Worm (Caenorhabditis elegans) whole organism, late embryonic: ENCODE results near the gene T28C6.10.

Experiments used
- dmd-4 ChIP-seq: sonication (generic microtip); optimal IDR thresholded peaks from 2 replicates; lab custom pipeline; 2016; ENCODE audit warnings: borderline replicate concordance, missing genetic modification characterization, missing compliant biosample characterization
- fkh-10 ChIP-seq: fragments of 150-350 bp; optimal IDR thresholded peaks from 2 replicates; lab custom pipeline; 2014; ENCODE audit warnings: missing biosample characterization, missing genetic modification reagents, missing genetic modification characterization
- hlh-8 ChIP-seq: sonication (generic microtip); optimal IDR thresholded peaks from 2 replicates; lab custom pipeline; 2016; ENCODE audit warnings: missing genotype, missing genetic modification characterization, missing compliant biosample characterization
- nhr-232 ChIP-seq: sonication (generic microtip); optimal IDR thresholded peaks from 2 replicates; lab custom pipeline; 2016; ENCODE audit warnings: missing genetic modification characterization, missing compliant biosample characterization
- zip-5 ChIP-seq: sonication (generic microtip); optimal IDR thresholded peaks from 2 replicates; lab custom pipeline; 2016; ENCODE audit warnings: missing genetic modification characterization, missing compliant biosample characterization

ce11 chrIV:8847918-8848317 lies 30.2 kb downstream of the T28C6.10 start, which contains the start of gene col-118:
- TF ChIP-seq nhr-232 (tag; lab: Kevin White, UChicago) (no peak), fkh-10 (GFP tag; lab: Kevin White, UChicago) (no peak), hlh-8 (tag; lab: Kevin White, UChicago) (no peak), zip-5 (tag; lab: Kevin White, UChicago) (no peak), dmd-4 (no peak)
